Worm (Caenorhabditis elegans) whole organism, L3 larva: Measurements from ENCODE around the gene str-145.

Experiments used
- R02D3.7 ChIP-seq: fragments of 150-350 bp; optimal IDR thresholded peaks from 2 replicates; lab custom pipeline; 2014; ENCODE audit warnings: missing biosample characterization, missing genetic modification characterization
- ZK546.5 ChIP-seq: sonication (generic microtip); optimal IDR thresholded peaks from 2 replicates; lab custom pipeline; 2017; ENCODE audit warnings: missing biosample characterization, missing genetic modification characterization
- aly-2 ChIP-seq: fragments of 150-350 bp; optimal IDR thresholded peaks from 2 replicates; lab custom pipeline; 2014; ENCODE audit warnings: missing biosample characterization, missing genetic modification characterization
- ama-1 ChIP-seq: fragments of 150-350 bp; optimal IDR thresholded peaks from 2 replicates; lab custom pipeline; 2018
- ceh-16 ChIP-seq: sonication (generic microtip); optimal IDR thresholded peaks from 2 replicates; lab custom pipeline; 2017; ENCODE audit warnings: missing biosample characterization, missing genetic modification characterization
- ceh-28 ChIP-seq: fragments of 150-350 bp; optimal IDR thresholded peaks from 2 replicates; lab custom pipeline; 2014; ENCODE audit warnings: missing biosample characterization, missing genetic modification reagents, missing genetic modification characterization
- ceh-82 ChIP-seq: fragments of 150-350 bp; optimal IDR thresholded peaks from 2 replicates; lab custom pipeline; 2014; ENCODE audit warnings: missing biosample characterization, missing genetic modification characterization
- ceh-9 ChIP-seq: sonication (generic microtip); optimal IDR thresholded peaks from 2 replicates; lab custom pipeline; 2018; ENCODE audit warnings: missing biosample characterization, missing genetic modification characterization
- daf-12 ChIP-seq: fragments of 150-350 bp; optimal IDR thresholded peaks from 2 replicates; lab custom pipeline; 2014; ENCODE audit warnings: missing biosample characterization, missing genetic modification reagents, missing genetic modification characterization
- egl-5 ChIP-seq: fragments of 150-350 bp; optimal IDR thresholded peaks from 2 replicates; lab custom pipeline; 2017; ENCODE audit warnings: missing biosample characterization, missing genetic modification reagents, missing genetic modification characterization, inconsistent platforms
- elt-1 ChIP-seq: fragments of 150-350 bp; optimal IDR thresholded peaks from 2 replicates; lab custom pipeline; 2014; ENCODE audit warnings: missing biosample characterization, missing genetic modification characterization
- elt-2 ChIP-seq: sonication (generic microtip); optimal IDR thresholded peaks from 2 replicates; lab custom pipeline; 2016; ENCODE audit warnings: missing genetic modification reagents, mild to moderate bottlenecking, missing genetic modification characterization, missing compliant biosample characterization
- elt-3 ChIP-seq, 3 experiments: fragments of 150-350 bp in 1 of 3; sonication (generic microtip) in 2 of 3; optimal IDR thresholded peaks; 2 replicates in 2 of 3; 4 replicates in 1 of 3; lab custom pipeline; 2014 to 2017; ENCODE audit warnings: missing biosample characterization in 3 of 3, missing genetic modification characterization in 3 of 3
- eor-1 ChIP-seq, 2 experiments: fragments of 150-350 bp; optimal IDR thresholded peaks; 2 replicates each; lab custom pipeline; 2014 to 2018; ENCODE audit warnings: missing biosample characterization in 2 of 2, missing genetic modification characterization in 2 of 2
- fkh-10 ChIP-seq: sonication (generic microtip); optimal IDR thresholded peaks from 2 replicates; lab custom pipeline; 2017; ENCODE audit warnings: missing biosample characterization, missing genetic modification reagents, missing genetic modification characterization
- fkh-2 ChIP-seq: fragments of 150-350 bp; optimal IDR thresholded peaks from 2 replicates; lab custom pipeline; 2014; ENCODE audit warnings: missing biosample characterization, missing genetic modification reagents, missing genetic modification characterization
- fos-1 ChIP-seq: fragments of 150-350 bp; optimal IDR thresholded peaks from 2 replicates; lab custom pipeline; 2014; ENCODE audit warnings: missing biosample characterization, missing genetic modification characterization
- hmg-11 ChIP-seq: sonication (generic microtip); optimal IDR thresholded peaks from 2 replicates; lab custom pipeline; 2016; ENCODE audit warnings: missing genetic modification characterization, missing compliant biosample characterization
- lin-15B ChIP-seq: fragments of 150-350 bp; optimal IDR thresholded peaks from 2 replicates; lab custom pipeline; 2014; ENCODE audit warnings: missing biosample characterization, missing genetic modification characterization
- lsy-12 ChIP-seq: sonication (generic microtip); optimal IDR thresholded peaks from 2 replicates; lab custom pipeline; 2016; ENCODE audit warnings: mild to moderate bottlenecking, missing genetic modification characterization, missing compliant biosample characterization
- mdl-1 ChIP-seq: fragments of 150-350 bp; optimal IDR thresholded peaks from 2 replicates; lab custom pipeline; 2014; ENCODE audit warnings: missing biosample characterization, missing genetic modification characterization
- mml-1 ChIP-seq: fragments of 150-350 bp; sonication (generic microtip); optimal IDR thresholded peaks from 3 replicates; lab custom pipeline; 2014; ENCODE audit warnings: missing biosample characterization, missing genetic modification characterization
- nfya-1 ChIP-seq: sonication (generic microtip); optimal IDR thresholded peaks from 2 replicates; lab custom pipeline; 2017; ENCODE audit warnings: missing genetic modification characterization, mild to moderate bottlenecking, missing compliant biosample characterization, antibody characterized with exemption, moderate library complexity; ENCODE audit not compliant: insufficient read depth
- nhr-11 ChIP-seq: fragments of 150-350 bp; optimal IDR thresholded peaks from 2 replicates; lab custom pipeline; 2014; ENCODE audit warnings: missing biosample characterization, missing genetic modification characterization
- nhr-23 ChIP-seq: fragments of 150-350 bp; optimal IDR thresholded peaks from 2 replicates; lab custom pipeline; 2014; ENCODE audit warnings: missing biosample characterization, missing genetic modification reagents, missing genetic modification characterization
- nhr-237 ChIP-seq: fragments of 150-350 bp; optimal IDR thresholded peaks from 2 replicates; lab custom pipeline; 2014; ENCODE audit warnings: missing biosample characterization, missing genetic modification characterization
- nhr-25 ChIP-seq: sonication (generic microtip); optimal IDR thresholded peaks from 2 replicates; lab custom pipeline; 2017; ENCODE audit warnings: missing biosample characterization, missing genetic modification characterization
- nhr-28 ChIP-seq: fragments of 150-350 bp; optimal IDR thresholded peaks from 2 replicates; lab custom pipeline; 2014; ENCODE audit warnings: missing biosample characterization, missing genetic modification characterization
- nhr-67 ChIP-seq: fragments of 150-350 bp; optimal IDR thresholded peaks from 2 replicates; lab custom pipeline; 2014; ENCODE audit warnings: missing biosample characterization, missing genetic modification characterization
- nhr-76 ChIP-seq: fragments of 150-350 bp; sonication (generic microtip); optimal IDR thresholded peaks from 5 replicates; lab custom pipeline; 2014; ENCODE audit warnings: missing biosample characterization, missing genetic modification characterization
- nhr-77 ChIP-seq: fragments of 150-350 bp; optimal IDR thresholded peaks from 2 replicates; lab custom pipeline; 2014; ENCODE audit warnings: missing biosample characterization, missing genetic modification characterization
- pha-4 ChIP-seq: fragments of 150-350 bp; optimal IDR thresholded peaks from 2 replicates; lab custom pipeline; 2014; ENCODE audit warnings: missing biosample characterization, missing genetic modification reagents, missing genetic modification characterization
- pqm-1 ChIP-seq: fragments of 150-350 bp; optimal IDR thresholded peaks from 2 replicates; lab custom pipeline; 2017; ENCODE audit warnings: missing biosample characterization, missing genetic modification characterization, inconsistent platforms
- skn-1 ChIP-seq: fragments of 150-350 bp; optimal IDR thresholded peaks from 2 replicates; lab custom pipeline; 2014; ENCODE audit warnings: missing biosample characterization, missing genetic modification characterization
- tbx-2 ChIP-seq: sonication (generic microtip); optimal IDR thresholded peaks from 2 replicates; lab custom pipeline; 2016; ENCODE audit warnings: mild to moderate bottlenecking, missing genetic modification characterization, missing compliant biosample characterization
- unc-62 ChIP-seq: fragments of 150-350 bp; sonication (generic microtip); optimal IDR thresholded peaks from 4 replicates; lab custom pipeline; 2014; ENCODE audit warnings: missing biosample characterization, missing genetic modification reagents, missing genetic modification characterization
- zag-1 ChIP-seq: fragments of 150-350 bp; optimal IDR thresholded peaks from 2 replicates; lab custom pipeline; 2014; ENCODE audit warnings: missing biosample characterization, missing genetic modification characterization
- ztf-11 ChIP-seq: fragments of 150-350 bp; optimal IDR thresholded peaks from 2 replicates; lab custom pipeline; 2014; ENCODE audit warnings: missing biosample characterization, missing genetic modification characterization
- ztf-4 ChIP-seq: fragments of 150-350 bp; optimal IDR thresholded peaks from 2 replicates; lab custom pipeline; 2014; ENCODE audit warnings: missing biosample characterization, missing genetic modification characterization

Gene str-145

DNA sequence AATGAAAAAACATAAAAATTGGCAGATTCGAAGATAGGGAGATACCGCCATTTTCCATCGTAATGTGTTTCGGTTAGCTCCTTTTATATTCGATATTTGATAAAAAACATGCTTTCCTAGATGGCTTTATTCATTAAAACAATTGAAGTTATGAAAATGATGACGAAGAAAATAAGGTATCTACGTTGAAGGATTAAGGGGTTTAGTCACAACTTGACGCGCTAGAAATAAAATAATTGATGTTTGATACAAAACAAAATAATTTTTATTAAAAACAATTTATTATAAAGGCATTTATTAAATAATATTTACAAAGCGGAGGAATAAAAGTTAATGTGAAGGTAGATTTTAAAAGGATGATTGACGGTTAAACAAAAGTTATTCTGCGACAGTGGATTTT is 7.5 kb downstream of the str-145 start, which contains the start of gene str-130:
str-130 (minus strand) TSS at position 101 of the 400 bp plus-strand sequence.
- no peak for TF ChIP-seq ZK546.5
- TF ChIP-seq elt-2 (tag; lab: Kevin White, UChicago), result no peak
- no peak for TF ChIP-seq ztf-11 (tag; lab: Kevin White, UChicago)
- TF ChIP-seq fos-1 (tag; lab: Kevin White, UChicago), result no peak
- no peak for TF ChIP-seq nhr-25 (tag; lab: Kevin White, UChicago)
- no peak for TF ChIP-seq nhr-23 (tag; lab: Kevin White, UChicago)
- no peak for TF ChIP-seq elt-3 (tag; optimal IDR thresholded peaks at IDR 0.05; lab: Kevin White, UChicago)
- TF ChIP-seq eor-1 (tag; optimal IDR thresholded peaks at IDR 0.05; lab: Kevin White, UChicago), result no peak
- no peak for TF ChIP-seq ztf-4 (tag; lab: Kevin White, UChicago)
- no peak for TF ChIP-seq unc-62 (GFP tag; lab: Kevin White, UChicago)
- no peak for TF ChIP-seq pha-4
- TF ChIP-seq egl-5 (tag; lab: Kevin White, UChicago), result no peak
- TF ChIP-seq, all 47 proteins: peak for 0

- no peak for TF ChIP-seq nhr-28 (tag; lab: Kevin White, UChicago)
- no peak for TF ChIP-seq lin-15B (tag; lab: Kevin White, UChicago)
- no peak for TF ChIP-seq elt-1 (tag; lab: Kevin White, UChicago)
- TF ChIP-seq fkh-10 (GFP tag; lab: Kevin White, UChicago), result no peak
- TF ChIP-seq aly-2 (tag; lab: Kevin White, UChicago), result no peak
- TF ChIP-seq ama-1, result no peak
- TF ChIP-seq ceh-28, result no peak
- no peak for TF ChIP-seq nhr-11 (tag; lab: Kevin White, UChicago)
- TF ChIP-seq nhr-237 (tag; lab: Kevin White, UChicago), result no peak
- no peak for TF ChIP-seq elt-2 (tag; lab: Kevin White, UChicago)
- no peak for TF ChIP-seq mdl-1 (tag; lab: Kevin White, UChicago)
- TF ChIP-seq ceh-16, result no peak
Observed at ce11 chrV:8085141-8085540, 13.0 kb downstream of the str-145 start, which contains the start of gene C09H5.7. Gene C09H5.7, minus strand, starts transcription at chrV:8085241.

ce11 chrV:8081579-8081978 is 16.6 kb downstream of the str-145 start, which contains the start of gene str-131:
Gene str-131, minus strand, starts transcription at chrV:8081679.
- TF ChIP-seq ztf-4 (tag; lab: Kevin White, UChicago), result no peak
- TF ChIP-seq nhr-76 (tag; lab: Kevin White, UChicago), result no peak
- no peak for TF ChIP-seq nhr-67 (tag; lab: Kevin White, UChicago)
- TF ChIP-seq lsy-12 (tag; lab: Kevin White, UChicago), result no peak
- no peak for TF ChIP-seq lin-15B (tag; lab: Kevin White, UChicago)
- no peak for TF ChIP-seq mdl-1 (tag; lab: Kevin White, UChicago)
- TF ChIP-seq zag-1 (tag; lab: Kevin White, UChicago), result no peak
- TF ChIP-seq egl-5 (tag; lab: Kevin White, UChicago), result no peak
- TF ChIP-seq pha-4, result no peak
- TF ChIP-seq elt-1 (tag; lab: Kevin White, UChicago), result no peak

DNA sequence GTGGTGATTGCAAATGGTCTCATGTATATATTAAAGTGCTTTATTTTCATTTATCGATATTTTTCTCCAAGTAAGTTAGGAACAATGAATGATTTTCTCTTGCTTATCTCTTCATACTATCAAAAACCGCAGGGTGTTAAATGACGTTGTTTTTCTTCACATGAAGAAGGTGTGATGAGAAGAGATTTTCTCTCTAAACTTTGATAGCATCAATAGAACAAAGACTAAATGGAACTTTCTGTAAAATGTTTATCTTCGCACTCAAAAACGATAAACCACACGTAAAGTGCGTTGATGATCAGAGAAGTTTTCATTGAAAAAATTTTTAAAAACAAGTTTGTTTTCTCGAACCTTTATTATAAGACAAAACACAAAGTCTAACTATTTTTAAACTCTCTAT is 18.3 kb downstream of the str-145 start:
- TF ChIP-seq lsy-12 (tag; lab: Kevin White, UChicago), result no peak
- TF ChIP-seq ZK546.5, result no peak
- TF ChIP-seq R02D3.7 (tag; lab: Kevin White, UChicago), result no peak

- TF ChIP-seq nhr-23 (tag; lab: Kevin White, UChicago), result no peak
- TF ChIP-seq ztf-11 (tag; lab: Kevin White, UChicago), result no peak
- TF ChIP-seq nhr-11 (tag; lab: Kevin White, UChicago), result no peak
- TF ChIP-seq ceh-9 (tag; lab: Kevin White, UChicago), result no peak
- no peak for TF ChIP-seq nhr-67 (tag; lab: Kevin White, UChicago)
- no peak for TF ChIP-seq nhr-76 (tag; lab: Kevin White, UChicago)
- TF ChIP-seq ZK546.5, result no peak
Observed at ce11 chrV:8075712-8076111, 22.4 kb downstream of the str-145 start, which contains the start of gene catp-3. Gene catp-3, plus strand, starts transcription at chrV:8076012.

DNA sequence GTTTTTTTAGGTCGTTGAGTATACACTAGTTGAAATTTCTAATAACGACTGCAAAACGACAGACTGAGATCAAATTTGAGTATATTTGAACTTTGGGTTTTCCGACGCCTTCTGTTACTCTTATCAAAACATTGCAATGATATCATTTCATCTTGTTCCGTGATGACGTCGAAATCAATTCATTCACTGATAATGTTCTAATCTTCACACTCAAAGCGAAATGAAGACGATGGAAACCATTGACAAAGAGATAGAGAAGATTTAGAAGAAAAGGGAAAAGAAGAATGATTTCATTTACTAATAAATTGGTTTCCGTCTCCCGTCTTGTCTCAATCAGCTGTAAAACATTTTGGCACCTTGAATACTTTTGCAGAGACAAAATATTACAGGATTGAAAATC is 25.0 kb downstream of the str-145 start:
- TF ChIP-seq fkh-2 (tag; lab: Kevin White, UChicago) (no peak), aly-2 (tag; lab: Kevin White, UChicago) (no peak), R02D3.7 (tag; lab: Kevin White, UChicago) (no peak), ceh-82 (no peak), ZK546.5 (no peak), hmg-11 (no peak), nhr-77 (no peak), daf-12 (tag; lab: Kevin White, UChicago) (no peak), nhr-67 (tag; lab: Kevin White, UChicago) (no peak), ztf-11 (tag; lab: Kevin White, UChicago) (no peak), egl-5 (tag; lab: Kevin White, UChicago) (no peak), unc-62 (GFP tag; lab: Kevin White, UChicago) (no peak), ceh-9 (tag; lab: Kevin White, UChicago) (no peak), mml-1 (no peak), elt-3 (tag; optimal IDR thresholded peaks at IDR 0.05; lab: Kevin White, UChicago) (peak; percentile 36 to 82 (median 53)), nfya-1 (no peak), skn-1 (tag; lab: Kevin White, UChicago) (no peak), elt-2 (tag; lab: Kevin White, UChicago) (no peak), nhr-237 (tag; lab: Kevin White, UChicago) (no peak), ztf-4 (tag; lab: Kevin White, UChicago) (no peak), lsy-12 (tag; lab: Kevin White, UChicago) (no peak), elt-1 (tag; lab: Kevin White, UChicago) (no peak), pqm-1 (tag; lab: Kevin White, UChicago) (no peak), nhr-25 (tag; lab: Kevin White, UChicago) (peak; percentile 26), zag-1 (tag; lab: Kevin White, UChicago) (no peak), tbx-2 (no peak), ceh-16 (no peak), ama-1 (no peak)
